3 fruit fly cellular contexts compared by ENCODE assay signal in the genomic region with DNA sequence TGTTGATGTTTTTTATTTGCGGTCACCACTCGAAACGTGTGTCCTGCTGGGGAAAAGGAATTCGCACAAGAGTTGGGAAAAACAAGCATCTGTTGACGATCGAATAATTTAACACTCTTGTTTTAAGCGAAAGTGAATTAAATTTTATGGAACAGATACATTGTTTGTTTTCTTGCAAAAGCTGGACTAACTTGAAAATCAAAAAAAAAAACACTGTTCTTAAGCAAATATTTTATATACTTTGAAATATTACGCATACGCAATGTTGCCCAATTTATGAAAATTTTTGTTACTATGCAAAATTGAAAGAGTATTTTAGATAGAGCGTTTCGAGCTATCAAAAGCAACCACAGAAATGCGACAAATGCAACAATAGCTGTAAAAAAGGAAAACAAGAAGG.
TF ChIP-seq lines count a peak whose summit lies in the region.

No protein-coding gene starts in this region.

TF ChIP-seq in whole organism, prepupa, 60 proteins besides CTCF, POLR2A, EP300 and RAD21 (continues in another document):
- TF ChIP-seq fkh (GFP tag; optimal IDR thresholded peaks at IDR 0.05; lab: Kevin White, UChicago) (no peak), dsx (GFP tag; optimal IDR thresholded peaks at IDR 0.05; lab: Kevin White, UChicago; ENCODE audit: poor library complexity, severe bottlenecking) (no peak), topi (GFP tag; optimal IDR thresholded peaks at IDR 0.05; lab: Kevin White, UChicago) (peak; percentile 75), Sox15 (GFP tag; optimal IDR thresholded peaks at IDR 0.05; lab: Kevin White, UChicago) (peak; percentile 32), CG3919 (GFP tag; optimal IDR thresholded peaks at IDR 0.05; lab: Kevin White, UChicago) (peak; percentile 32), Ets96B (tag; optimal IDR thresholded peaks at IDR 0.05; lab: Kevin White, UChicago) (peak; percentile 16), achi (GFP tag; optimal IDR thresholded peaks at IDR 0.05; lab: Kevin White, UChicago) (peak; percentile 57), lz (GFP tag; optimal IDR thresholded peaks at IDR 0.05; lab: Kevin White, UChicago) (peak; percentile 63), spab (GFP tag; optimal IDR thresholded peaks at IDR 0.05; lab: Kevin White, UChicago) (peak; percentile 45), Smox (GFP tag; optimal IDR thresholded peaks at IDR 0.05; lab: Kevin White, UChicago) (peak; percentile 71), Blimp-1 (GFP tag; optimal IDR thresholded peaks at IDR 0.05; lab: Kevin White, UChicago) (peak; percentile 80), Eip75B (GFP tag; optimal IDR thresholded peaks at IDR 0.05; lab: Kevin White, UChicago) (peak; percentile 30), CG31627 (GFP tag; optimal IDR thresholded peaks at IDR 0.05; lab: Kevin White, UChicago) (peak; percentile 68), Ets21C (GFP tag; optimal IDR thresholded peaks at IDR 0.05; lab: Kevin White, UChicago) (peak; percentile 52), CG9139 (GFP tag; optimal IDR thresholded peaks at IDR 0.05; lab: Kevin White, UChicago) (no peak), CG11902 (GFP tag; optimal IDR thresholded peaks at IDR 0.05; lab: Kevin White, UChicago) (peak; percentile 17), Sox102F (GFP tag; optimal IDR thresholded peaks at IDR 0.05; lab: Kevin White, UChicago) (peak; percentile 58), fd85E (GFP tag; optimal IDR thresholded peaks at IDR 0.05; lab: Kevin White, UChicago) (no peak), Hr39 (GFP tag; optimal IDR thresholded peaks at IDR 0.05; lab: Kevin White, UChicago) (peak; percentile 61), acj6 (GFP tag; optimal IDR thresholded peaks at IDR 0.05; lab: Kevin White, UChicago) (peak; percentile 39), esn (GFP tag; optimal IDR thresholded peaks at IDR 0.05; lab: Kevin White, UChicago) (peak; percentile 79), Eip78C (GFP tag; lab: Kevin White, UChicago) (peak; percentile 93), cyc (GFP tag; optimal IDR thresholded peaks at IDR 0.05; lab: Kevin White, UChicago) (peak; percentile 55), net (GFP tag; optimal IDR thresholded peaks at IDR 0.05; lab: Kevin White, UChicago) (peak; percentile 41), CG6854 (GFP tag; optimal IDR thresholded peaks at IDR 0.05; lab: Kevin White, UChicago) (no peak), Eip93F (GFP tag; optimal IDR thresholded peaks at IDR 0.05; lab: Kevin White, UChicago) (no peak), fd59A (GFP tag; optimal IDR thresholded peaks at IDR 0.05; lab: Kevin White, UChicago) (peak; percentile 55), CG8319 (GFP tag; optimal IDR thresholded peaks at IDR 0.05; lab: Kevin White, UChicago) (no peak), OdsH (GFP tag; optimal IDR thresholded peaks at IDR 0.05; lab: Kevin White, UChicago) (peak; percentile 43)

TF ChIP-seq in whole organism, pupa, 21 proteins besides CTCF, POLR2A, EP300 and RAD21:
- no peak for TF ChIP-seq Ets98B (GFP tag; IDR thresholded peaks at IDR 0.05; lab: Robert Waterston, UW)
- TF ChIP-seq Snoo (tag; optimal IDR thresholded peaks at IDR 0.05; lab: Kevin White, UChicago) = peak; percentile 25
- TF ChIP-seq rn (GFP tag; IDR thresholded peaks at IDR 0.05; lab: Robert Waterston, UW) = no peak
- no peak for TF ChIP-seq CG32121 (GFP tag; IDR thresholded peaks at IDR 0.05; lab: Robert Waterston, UW)
- TF ChIP-seq CG8301 (tag; optimal IDR thresholded peaks at IDR 0.05; lab: Kevin White, UChicago) = no peak
- no peak for TF ChIP-seq CG10348 (GFP tag; IDR thresholded peaks at IDR 0.05; lab: Robert Waterston, UW)
- peak; percentile 50 for TF ChIP-seq CG17806 (tag; optimal IDR thresholded peaks at IDR 0.05; lab: Kevin White, UChicago)
- TF ChIP-seq CG4496 (GFP tag; IDR thresholded peaks at IDR 0.05; lab: Robert Waterston, UW) = no peak
- no peak for TF ChIP-seq fd96Ca (GFP tag; IDR thresholded peaks at IDR 0.05; lab: Robert Waterston, UW)
- no peak for TF ChIP-seq EcR (GFP tag; optimal IDR thresholded peaks at IDR 0.05; lab: Kevin White, UChicago)
- peak; percentile 34 for TF ChIP-seq Pif1B (GFP tag; optimal IDR thresholded peaks at IDR 0.05; lab: Kevin White, UChicago)
- no peak for TF ChIP-seq CG13204 (GFP tag; optimal IDR thresholded peaks at IDR 0.05; lab: Kevin White, UChicago)
- TF ChIP-seq CG8159 (tag; optimal IDR thresholded peaks at IDR 0.05; lab: Kevin White, UChicago) = peak; percentile 71
- peak; percentile 48 for TF ChIP-seq CG9948 (tag; optimal IDR thresholded peaks at IDR 0.05; lab: Kevin White, UChicago)
- peak; percentile 57 for TF ChIP-seq CG15710 (tag; optimal IDR thresholded peaks at IDR 0.05; lab: Kevin White, UChicago)
- TF ChIP-seq D1 (tag; optimal IDR thresholded peaks at IDR 0.05; lab: Kevin White, UChicago) = peak; percentile 11
- TF ChIP-seq CG14655 (GFP tag; optimal IDR thresholded peaks at IDR 0.05; lab: Kevin White, UChicago) = peak; percentile 16
- no peak for TF ChIP-seq CG12605 (GFP tag; IDR thresholded peaks at IDR 0.05; lab: Robert Waterston, UW)
- TF ChIP-seq Pif1A (GFP tag; optimal IDR thresholded peaks at IDR 0.05; lab: Kevin White, UChicago) = peak; percentile 25
- TF ChIP-seq CG34367 (tag; optimal IDR thresholded peaks at IDR 0.05; lab: Kevin White, UChicago) = peak; percentile 56
- TF ChIP-seq gl (tag; optimal IDR thresholded peaks at IDR 0.05; lab: Kevin White, UChicago) = no peak

TF ChIP-seq in whole organism, wandering third instar larva, 38 proteins besides CTCF, POLR2A, EP300 and RAD21:
- peak; percentile 59 for TF ChIP-seq Sp1 (GFP tag; optimal IDR thresholded peaks at IDR 0.05; lab: Kevin White, UChicago)
- TF ChIP-seq Dif (GFP tag; optimal IDR thresholded peaks at IDR 0.05; lab: Kevin White, UChicago; ENCODE audit: partially characterized antibody) = no peak
- no peak for TF ChIP-seq usp (GFP tag; optimal IDR thresholded peaks at IDR 0.05; lab: Kevin White, UChicago)
- peak; percentile 59 for TF ChIP-seq ey (GFP tag; optimal IDR thresholded peaks at IDR 0.05; lab: Kevin White, UChicago)
- no peak for TF ChIP-seq Dfd (GFP tag; optimal IDR thresholded peaks at IDR 0.05; lab: Kevin White, UChicago)
- no peak for TF ChIP-seq sage (GFP tag; optimal IDR thresholded peaks at IDR 0.05; lab: Kevin White, UChicago)
- TF ChIP-seq psq (GFP tag; optimal IDR thresholded peaks at IDR 0.05; lab: Kevin White, UChicago) = peak; percentile 77
- TF ChIP-seq jim (GFP tag; optimal IDR thresholded peaks at IDR 0.05; lab: Kevin White, UChicago) = no peak
- no peak for TF ChIP-seq dsf (GFP tag; optimal IDR thresholded peaks at IDR 0.05; lab: Kevin White, UChicago; ENCODE audit: borderline replicate concordance)
- no peak for TF ChIP-seq Myc (optimal IDR thresholded peaks at IDR 0.05; lab: Kevin White, UChicago)
- TF ChIP-seq Abd-B (GFP tag; optimal IDR thresholded peaks at IDR 0.05; lab: Kevin White, UChicago) = no peak
- TF ChIP-seq fru (GFP tag; optimal IDR thresholded peaks at IDR 0.05; lab: Kevin White, UChicago) = peak; percentile 53
- no peak for TF ChIP-seq pan (optimal IDR thresholded peaks at IDR 0.05; lab: Kevin White, UChicago)
- TF ChIP-seq Rel (GFP tag; optimal IDR thresholded peaks at IDR 0.05; lab: Kevin White, UChicago) = no peak
- TF ChIP-seq Rel (tag; optimal IDR thresholded peaks at IDR 0.05; lab: Kevin White, UChicago) = no peak
- peak; percentile 41 for TF ChIP-seq rgr (GFP tag; optimal IDR thresholded peaks at IDR 0.05; lab: Kevin White, UChicago)
- TF ChIP-seq dmrt93B (GFP tag; optimal IDR thresholded peaks at IDR 0.05; lab: Kevin White, UChicago) = peak; percentile 54
- peak; percentile 25 for TF ChIP-seq OdsH (GFP tag; optimal IDR thresholded peaks at IDR 0.05; lab: Kevin White, UChicago)
- TF ChIP-seq dl (GFP tag; optimal IDR thresholded peaks at IDR 0.05; lab: Kevin White, UChicago; ENCODE audit: insufficient read depth in 1 of 2, partially characterized antibody in 2 of 2) = no peak
- TF ChIP-seq br (GFP tag; optimal IDR thresholded peaks at IDR 0.05; lab: Kevin White, UChicago) = peak; percentile 27
- peak; percentile 45 for TF ChIP-seq woc (GFP tag; optimal IDR thresholded peaks at IDR 0.05; lab: Kevin White, UChicago)
- peak; percentile 75 for TF ChIP-seq h (GFP tag; optimal IDR thresholded peaks at IDR 0.05; lab: Kevin White, UChicago)
- TF ChIP-seq HLH106 (tag; optimal IDR thresholded peaks at IDR 0.05; lab: Kevin White, UChicago) = peak; percentile 17
- TF ChIP-seq CG32264 (GFP tag; optimal IDR thresholded peaks at IDR 0.05; lab: Kevin White, UChicago) = peak; percentile 14
- TF ChIP-seq sv (GFP tag; optimal IDR thresholded peaks at IDR 0.05; lab: Kevin White, UChicago) = no peak
- peak; percentile 10 for TF ChIP-seq Hnf4 (GFP tag; optimal IDR thresholded peaks at IDR 0.05; lab: Kevin White, UChicago)
- TF ChIP-seq GATAd (GFP tag; optimal IDR thresholded peaks at IDR 0.05; lab: Kevin White, UChicago) = no peak
- no peak for TF ChIP-seq lola (GFP tag; optimal IDR thresholded peaks at IDR 0.05; lab: Kevin White, UChicago)
- no peak for TF ChIP-seq Hr83 (GFP tag; optimal IDR thresholded peaks at IDR 0.05; lab: Kevin White, UChicago; ENCODE audit: poor library complexity, severe bottlenecking)
- TF ChIP-seq Mio (GFP tag; optimal IDR thresholded peaks at IDR 0.05; lab: Kevin White, UChicago) = no peak
- TF ChIP-seq Vsx2 (GFP tag; optimal IDR thresholded peaks at IDR 0.05; lab: Kevin White, UChicago; ENCODE audit: partially characterized antibody) = no peak
- no peak for TF ChIP-seq brk (GFP tag; optimal IDR thresholded peaks at IDR 0.05; lab: Kevin White, UChicago)
- TF ChIP-seq foxo (GFP tag; optimal IDR thresholded peaks at IDR 0.05; lab: Kevin White, UChicago) = peak in 1 of 2 experiments; percentile 52
- no peak for TF ChIP-seq Jra (GFP tag; optimal IDR thresholded peaks at IDR 0.05; lab: Kevin White, UChicago)
- TF ChIP-seq tai (GFP tag; optimal IDR thresholded peaks at IDR 0.05; lab: Kevin White, UChicago) = no peak
- TF ChIP-seq CrebA (GFP tag; optimal IDR thresholded peaks at IDR 0.05; lab: Kevin White, UChicago; ENCODE audit: borderline replicate concordance) = no peak
- TF ChIP-seq Hr78 (GFP tag; optimal IDR thresholded peaks at IDR 0.05; lab: Kevin White, UChicago) = no peak
- TF ChIP-seq CG9705 (GFP tag; optimal IDR thresholded peaks at IDR 0.05; lab: Kevin White, UChicago) = no peak
- TF ChIP-seq N (GFP tag; optimal IDR thresholded peaks at IDR 0.05; lab: Kevin White, UChicago) = no peak
